Fruit fly (Drosophila melanogaster): ENCODE results near the gene Indy.

dm6 chr3L:18792834-18793233 is 53.2 kb downstream of the Indy start:
- no peak for TF ChIP-seq CTCF (optimal IDR thresholded peaks at IDR 0.05)
- no peak for TF ChIP-seq CG8478 (optimal IDR thresholded peaks at IDR 0.05)
